Fruit fly (Drosophila melanogaster): ENCODE measurements around the gene CG6333.

Gene CG6333

dm6 chr3L:17496871-17497492 lies 11.0 kb upstream of the CG6333 start:
- peak; percentile 28 for TF ChIP-seq nmo (GFP tag; optimal IDR thresholded peaks at IDR 0.05)
- TF ChIP-seq CG2202 (tag; optimal IDR thresholded peaks at IDR 0.05), result no peak
- no peak for TF ChIP-seq sens-2 (GFP tag; IDR thresholded peaks at IDR 0.05)
- peak; percentile 1 for TF ChIP-seq CG15269 (tag; optimal IDR thresholded peaks at IDR 0.05)
- no peak for TF ChIP-seq Hr78 (GFP tag; optimal IDR thresholded peaks at IDR 0.05)
- TF ChIP-seq Spps (tag; optimal IDR thresholded peaks at IDR 0.05), result no peak
- peak; percentile 28 for TF ChIP-seq CG2678 (tag; optimal IDR thresholded peaks at IDR 0.05)
- no peak for TF ChIP-seq twi (tag; optimal IDR thresholded peaks at IDR 0.05)
- TF ChIP-seq H15 (GFP tag; IDR thresholded peaks at IDR 0.05), result 0 out of 3 replicates have a peak, but pooled peaks have one; percentile 17
- peak; percentile 8 for TF ChIP-seq CG14710 (tag; optimal IDR thresholded peaks at IDR 0.05)
- peak; percentile 23 for TF ChIP-seq CG5245 (GFP tag; optimal IDR thresholded peaks at IDR 0.05)
- peak; percentile 27; the same call in 1 of the 2 replicates for TF ChIP-seq stc (GFP tag; IDR thresholded peaks at IDR 0.05)
- TF ChIP-seq CG12391 (tag; optimal IDR thresholded peaks at IDR 0.05), result peak; percentile 30
- TF ChIP-seq CG31441 (GFP tag; IDR thresholded peaks at IDR 0.05), result 0 out of 2 replicates have a peak, but pooled peaks have one; percentile 40
- TF ChIP-seq grau (tag; optimal IDR thresholded peaks at IDR 0.05), result peak; percentile 17
- peak; percentile 11 for TF ChIP-seq CG10267 (tag; optimal IDR thresholded peaks at IDR 0.05)
- TF ChIP-seq CG10321 (GFP tag; IDR thresholded peaks at IDR 0.05), result no peak
- peak; percentile 51 for TF ChIP-seq CG7839 (tag; optimal IDR thresholded peaks at IDR 0.05)
- no peak for TF ChIP-seq Rx (GFP tag; IDR thresholded peaks at IDR 0.05)
- no peak for TF ChIP-seq CG15696 (tag; optimal IDR thresholded peaks at IDR 0.05)
- TF ChIP-seq gcm (GFP tag; optimal IDR thresholded peaks at IDR 0.05), result no peak
- TF ChIP-seq dmrt99B (tag; optimal IDR thresholded peaks at IDR 0.05), result peak; percentile 51
- peak; percentile 60 for TF ChIP-seq CG11504 (tag; optimal IDR thresholded peaks at IDR 0.05)
- TF ChIP-seq Xrp1 (GFP tag; IDR thresholded peaks at IDR 0.05), result 0 out of 2 replicates have a peak, but pooled peaks have one; percentile 28
- no peak for TF ChIP-seq CTCF (GFP tag; optimal IDR thresholded peaks at IDR 0.05)
- peak; percentile 53 for TF ChIP-seq phol (tag; optimal IDR thresholded peaks at IDR 0.05)
- peak; percentile 39 to 49 for TF ChIP-seq bsh (GFP tag; optimal IDR thresholded peaks at IDR 0.05)
- no peak for TF ChIP-seq gcm2 (GFP tag; optimal IDR thresholded peaks at IDR 0.05)
- no peak for TF ChIP-seq lbe (GFP tag; optimal IDR thresholded peaks at IDR 0.05)
- no peak for TF ChIP-seq Neu2 (GFP tag; optimal IDR thresholded peaks at IDR 0.05; ENCODE audit: borderline replicate concordance)
- TF ChIP-seq unpg (GFP tag; optimal IDR thresholded peaks at IDR 0.05), result peak; percentile 35
- no peak for TF ChIP-seq NK7.1 (GFP tag; optimal IDR thresholded peaks at IDR 0.05)
- no peak for TF ChIP-seq crol (GFP tag; IDR thresholded peaks at IDR 0.05)
- TF ChIP-seq Sox102F (GFP tag; optimal IDR thresholded peaks at IDR 0.05), result peak; percentile 47
- TF ChIP-seq Med (GFP tag), result peak; percentile 60
- no peak for TF ChIP-seq cato (GFP tag; optimal IDR thresholded peaks at IDR 0.05; ENCODE audit: borderline replicate concordance)
- TF ChIP-seq fd64A (GFP tag; optimal IDR thresholded peaks at IDR 0.05), result no peak
- TF ChIP-seq CG1233 (GFP tag; optimal IDR thresholded peaks at IDR 0.05), result no peak
- peak; percentile 1 for TF ChIP-seq CG2875 (GFP tag; optimal IDR thresholded peaks at IDR 0.05)
- no peak for TF ChIP-seq CG16863 (GFP tag; optimal IDR thresholded peaks at IDR 0.05)
- peak; percentile 1 for TF ChIP-seq D19A (tag; optimal IDR thresholded peaks at IDR 0.05)
- no peak for TF ChIP-seq CG3838 (GFP tag; optimal IDR thresholded peaks at IDR 0.05)
- TF ChIP-seq Asciz (GFP tag; optimal IDR thresholded peaks at IDR 0.05), result peak; percentile 5
- peak; percentile 82 for TF ChIP-seq sens (GFP tag)
- no peak for TF ChIP-seq pan (optimal IDR thresholded peaks at IDR 0.05)
- TF ChIP-seq pan (GFP tag; optimal IDR thresholded peaks at IDR 0.05 in 1 of 2, IDR thresholded peaks at IDR 0.05 in 1 of 2), result no peak
- TF ChIP-seq CG6689 (GFP tag; IDR thresholded peaks at IDR 0.05), result peak; percentile 29; the same call in 1 of the 2 replicates
- TF ChIP-seq CG18262 (tag; optimal IDR thresholded peaks at IDR 0.05), result peak; percentile 33
- no peak for TF ChIP-seq CG14050 (GFP tag; IDR thresholded peaks at IDR 0.05)
- no peak for TF ChIP-seq esg (GFP tag; conservative IDR thresholded peaks at IDR 0.05)

Data from whole organism, embryonic.